Fruit fly (Drosophila melanogaster) whole organism, embryonic: ENCODE data around the gene spz3.

Experiments
- Abd-B ChIP-seq: fragments of 200-800 bp; sonication (Bioruptor generic); optimal IDR thresholded peaks from 2 replicates; lab custom pipeline; 2018; ENCODE audit warnings: missing biosample characterization, mild to moderate bottlenecking, missing genetic modification characterization, moderate library complexity
- CG10274 ChIP-seq: fragments of 200-800 bp; sonication (Bioruptor generic); optimal IDR thresholded peaks from 3 replicates; lab custom pipeline; 2017; ENCODE audit warnings: missing biosample characterization, mild to moderate bottlenecking, missing genetic modification characterization
- CG10565 ChIP-seq: fragments of 200-800 bp; sonication (Bioruptor generic); optimal IDR thresholded peaks from 3 replicates; lab custom pipeline; 2016; ENCODE audit warnings: missing biosample characterization, mild to moderate bottlenecking, missing genetic modification characterization
- CG14860 ChIP-seq: fragments of 200-800 bp; sonication (Bioruptor generic); IDR thresholded peaks from 3 replicates; pipeline ENCODE4 v1.3.6; 2022; ENCODE audit warnings: missing biosample characterization, missing genetic modification characterization; ENCODE audit not compliant: partially characterized antibody
- CG14965 ChIP-seq: fragments of 200-800 bp; sonication (Bioruptor generic); optimal IDR thresholded peaks from 2 replicates; lab custom pipeline; 2016; ENCODE audit warnings: missing biosample characterization, missing genetic modification characterization, borderline replicate concordance
- CG1529 ChIP-seq: fragments of 200-800 bp; sonication (Bioruptor generic); optimal IDR thresholded peaks from 3 replicates; lab custom pipeline; 2018; ENCODE audit warnings: missing biosample characterization, missing genetic modification characterization
- CG15696 ChIP-seq: fragments of 200-800 bp; sonication (Bioruptor generic); optimal IDR thresholded peaks from 2 replicates; lab custom pipeline; 2019; ENCODE audit warnings: missing biosample characterization, mild to moderate bottlenecking, missing genetic modification characterization, moderate library complexity
- CG17328 ChIP-seq: fragments of 200-800 bp; sonication (Bioruptor generic); IDR thresholded peaks from 2 replicates; pipeline ENCODE4 v1.3.6; 2022; ENCODE audit warnings: missing biosample characterization, missing genetic modification characterization
- CG2875 ChIP-seq: fragments of 200-800 bp; sonication (Bioruptor generic); optimal IDR thresholded peaks from 2 replicates; lab custom pipeline; 2017; ENCODE audit warnings: missing biosample characterization, mild to moderate bottlenecking, missing genetic modification characterization, missing genetic modification reagents
- CG33557 ChIP-seq: fragments of 200-800 bp; sonication (Bioruptor generic); optimal IDR thresholded peaks from 2 replicates; lab custom pipeline; 2019; ENCODE audit warnings: missing biosample characterization, mild to moderate bottlenecking, missing genetic modification characterization, moderate library complexity
- CG3407 ChIP-seq: fragments of 200-800 bp; sonication (Bioruptor generic); optimal IDR thresholded peaks from 2 replicates; lab custom pipeline; 2018; ENCODE audit warnings: missing biosample characterization, mild to moderate bottlenecking, missing genetic modification characterization
- CG34224 ChIP-seq: fragments of 200-800 bp; sonication (Bioruptor generic); IDR thresholded peaks from 3 replicates; pipeline ENCODE4 v1.3.6; 2022; ENCODE audit warnings: missing biosample characterization, missing genetic modification characterization; ENCODE audit not compliant: partially characterized antibody
- CG3847 ChIP-seq: fragments of 200-800 bp; sonication (Bioruptor generic); IDR thresholded peaks from 2 replicates; pipeline ENCODE4 v1.3.6; 2022; ENCODE audit warnings: missing biosample characterization, missing genetic modification characterization
- CG42726 ChIP-seq: fragments of 200-800 bp; sonication (Bioruptor generic); IDR thresholded peaks from 2 replicates; pipeline ENCODE4 v1.3.6; 2022; ENCODE audit warnings: missing biosample characterization, missing genetic modification characterization; ENCODE audit not compliant: partially characterized antibody
- CG4282 ChIP-seq: fragments of 200-800 bp; sonication (Bioruptor generic); optimal IDR thresholded peaks from 2 replicates; lab custom pipeline; 2016; ENCODE audit warnings: missing biosample characterization, missing genetic modification characterization
- CG4617 ChIP-seq: fragments of 200-800 bp; sonication (Bioruptor generic); optimal IDR thresholded peaks from 3 replicates; lab custom pipeline; 2016; ENCODE audit warnings: missing biosample characterization, missing genetic modification characterization, borderline replicate concordance
- CG7357 ChIP-seq: fragments of 200-800 bp; sonication (Bioruptor generic); IDR thresholded peaks from 3 replicates; pipeline ENCODE4 v1.3.6; 2022; ENCODE audit warnings: missing biosample characterization, missing genetic modification characterization
- CG7556 ChIP-seq: fragments of 200-800 bp; sonication (Bioruptor generic); optimal IDR thresholded peaks from 2 replicates; lab custom pipeline; 2017; ENCODE audit warnings: missing biosample characterization, mild to moderate bottlenecking, missing genetic modification characterization
- CG9609 ChIP-seq: fragments of 200-800 bp; sonication (Bioruptor generic); optimal IDR thresholded peaks from 3 replicates; lab custom pipeline; 2016; ENCODE audit warnings: missing biosample characterization, missing genetic modification characterization
- CG9797 ChIP-seq: fragments of 200-800 bp; sonication (Bioruptor generic); optimal IDR thresholded peaks from 3 replicates; lab custom pipeline; 2018; ENCODE audit warnings: missing biosample characterization, mild to moderate bottlenecking, missing genetic modification characterization
- CG9932 ChIP-seq: fragments of 200-800 bp; sonication (Bioruptor generic); IDR thresholded peaks from 2 replicates; pipeline ENCODE4 v1.3.6; 2022; ENCODE audit warnings: missing biosample characterization, missing genetic modification characterization
- GATAe ChIP-seq: fragments of 200-800 bp; sonication (Bioruptor generic); conservative IDR thresholded peaks from 2 replicates; pipeline ENCODE4 v1.3.6; 2022; ENCODE audit warnings: missing biosample characterization, missing genetic modification characterization
- Hand ChIP-seq: fragments of 200-800 bp; sonication (Bioruptor generic); optimal IDR thresholded peaks from 2 replicates; lab custom pipeline; 2017; ENCODE audit warnings: mild to moderate bottlenecking, missing biosample characterization, missing genetic modification reagents, missing genetic modification characterization
- HmgD ChIP-seq: fragments of 200-800 bp; sonication (Bioruptor generic); optimal IDR thresholded peaks from 3 replicates; lab custom pipeline; 2016; ENCODE audit warnings: missing biosample characterization, missing genetic modification characterization
- Lim3 ChIP-seq: fragments of 200-800 bp; sonication (Bioruptor generic); IDR thresholded peaks from 2 replicates; pipeline ENCODE4 v1.3.6; 2022; ENCODE audit warnings: missing biosample characterization, missing genetic modification characterization
- NC2α ChIP-seq: fragments of 200-800 bp; sonication (Bioruptor generic); optimal IDR thresholded peaks from 2 replicates; lab custom pipeline; 2016; ENCODE audit warnings: missing biosample characterization, missing genetic modification characterization
- NK7.1 ChIP-seq: fragments of 200-800 bp; sonication (Bioruptor generic); optimal IDR thresholded peaks from 3 replicates; lab custom pipeline; 2016; ENCODE audit warnings: missing biosample characterization, missing genetic modification characterization
- Oaz ChIP-seq: fragments of 200-800 bp; sonication (Bioruptor generic); IDR thresholded peaks from 2 replicates; pipeline ENCODE4 v1.3.6; 2022; ENCODE audit warnings: missing biosample characterization, missing genetic modification characterization
- Optix ChIP-seq: fragments of 200-800 bp; sonication (Bioruptor generic); IDR thresholded peaks from 3 replicates; pipeline ENCODE4 v1.3.6; 2022; ENCODE audit warnings: missing biosample characterization, missing genetic modification characterization
- Rfx ChIP-seq: fragments of 200-800 bp; sonication (Bioruptor generic); IDR thresholded peaks from 2 replicates; pipeline ENCODE4 v1.3.6; 2022; ENCODE audit warnings: missing biosample characterization, missing genetic modification characterization
- Scr ChIP-seq: fragments of 200-800 bp; sonication (Bioruptor generic); IDR thresholded peaks from 2 replicates; pipeline ENCODE4 v1.3.6; 2022; ENCODE audit warnings: missing biosample characterization, missing genetic modification characterization; ENCODE audit not compliant: partially characterized antibody
- Tbp ChIP-seq: fragments of >200 bp; optimal IDR thresholded peaks from 2 replicates; lab custom pipeline; 2018; ENCODE audit warnings: missing biosample characterization, missing genetic modification characterization
- Vsx1 ChIP-seq: fragments of 200-800 bp; sonication (Bioruptor generic); optimal IDR thresholded peaks from 2 replicates; lab custom pipeline; 2017; ENCODE audit warnings: missing biosample characterization, mild to moderate bottlenecking, missing genetic modification characterization, missing genetic modification reagents
- bbx ChIP-seq: fragments of 200-800 bp; sonication (Bioruptor generic); IDR thresholded peaks from 2 replicates; pipeline ENCODE4 v1.3.6; 2022; ENCODE audit warnings: missing biosample characterization, missing genetic modification characterization; ENCODE audit not compliant: partially characterized antibody
- crp ChIP-seq, 2 experiments: fragments of 200-800 bp; sonication (Bioruptor generic); optimal IDR thresholded peaks; 2 replicates in 1 of 2; 3 replicates in 1 of 2; lab custom pipeline; 2017; ENCODE audit warnings: missing biosample characterization in 2 of 2, missing genetic modification characterization in 2 of 2, mild to moderate bottlenecking in 1 of 2, moderate library complexity in 1 of 2
- dimm ChIP-seq: fragments of 200-800 bp; sonication (Bioruptor generic); IDR thresholded peaks from 2 replicates; pipeline ENCODE4 v1.3.6; 2022; ENCODE audit warnings: missing biosample characterization, missing genetic modification characterization
- fru ChIP-seq: fragments of >200 bp; optimal IDR thresholded peaks from 2 replicates; lab custom pipeline; 2017
- gt ChIP-seq: fragments of 200-800 bp; sonication (Bioruptor generic); IDR thresholded peaks from 2 replicates; pipeline ENCODE4 v1.3.6; 2022; ENCODE audit warnings: missing biosample characterization, missing genetic modification characterization
- insv ChIP-seq, 2 experiments: fragments of 200-800 bp; sonication (Bioruptor generic); optimal IDR thresholded peaks; 3 replicates each; lab custom pipeline; 2016 to 2018; ENCODE audit warnings: missing biosample characterization in 2 of 2, missing genetic modification characterization in 2 of 2
- kah ChIP-seq: fragments of 200-800 bp; sonication (Bioruptor generic); optimal IDR thresholded peaks from 2 replicates; lab custom pipeline; 2018; ENCODE audit warnings: missing biosample characterization, mild to moderate bottlenecking, missing genetic modification characterization
- klu ChIP-seq: fragments of 200-800 bp; sonication (Bioruptor generic); IDR thresholded peaks from 2 replicates; pipeline ENCODE4 v1.3.6; 2022; ENCODE audit warnings: missing biosample characterization, missing genetic modification characterization
- nerfin-2 ChIP-seq: fragments of 200-800 bp; sonication (Bioruptor generic); IDR thresholded peaks from 2 replicates; pipeline ENCODE4 v1.3.6; 2022; ENCODE audit warnings: missing biosample characterization, missing genetic modification characterization; ENCODE audit not compliant: partially characterized antibody
- org-1 ChIP-seq: fragments of 200-800 bp; sonication (Bioruptor generic); optimal IDR thresholded peaks from 2 replicates; lab custom pipeline; 2017; ENCODE audit warnings: missing biosample characterization, missing genetic modification characterization
- phol ChIP-seq: fragments of 200-800 bp; sonication (Bioruptor generic); optimal IDR thresholded peaks from 3 replicates; lab custom pipeline; 2018; ENCODE audit warnings: missing biosample characterization, mild to moderate bottlenecking, missing genetic modification characterization, moderate library complexity
- sens ChIP-seq: fragments of 200-800 bp; sonication (Bioruptor generic); peaks from one replicate; lab custom pipeline; 2016; ENCODE audit warnings: missing biosample characterization, missing genetic modification characterization
- tap ChIP-seq: fragments of 200-800 bp; optimal IDR thresholded peaks from 3 replicates; lab custom pipeline; 2019; ENCODE audit warnings: missing biosample characterization, mild to moderate bottlenecking, missing genetic modification characterization, moderate library complexity
- tgo ChIP-seq: fragments of 200-800 bp; sonication (Bioruptor generic); IDR thresholded peaks from 3 replicates; pipeline ENCODE4 v1.3.6; 2022; ENCODE audit warnings: missing biosample characterization, missing genetic modification characterization
- tin ChIP-seq: fragments of 200-800 bp; sonication (Bioruptor generic); optimal IDR thresholded peaks from 3 replicates; lab custom pipeline; 2016; ENCODE audit warnings: missing biosample characterization, missing genetic modification characterization
- ttk ChIP-seq: fragments of 200-800 bp; sonication (Bioruptor generic); IDR thresholded peaks from 2 replicates; pipeline ENCODE4 v2.1.2; 2022; ENCODE audit warnings: missing biosample characterization, missing genetic modification characterization
- unpg ChIP-seq: fragments of 200-800 bp; sonication (Bioruptor generic); optimal IDR thresholded peaks from 3 replicates; lab custom pipeline; 2018; ENCODE audit warnings: missing biosample characterization, mild to moderate bottlenecking, missing genetic modification characterization, moderate library complexity
- yki ChIP-seq: fragments of >200 bp; optimal IDR thresholded peaks from 3 replicates; lab custom pipeline; 2018
- zen ChIP-seq: fragments of 200-800 bp; sonication (Bioruptor generic); optimal IDR thresholded peaks from 3 replicates; lab custom pipeline; 2018; ENCODE audit warnings: missing biosample characterization, mild to moderate bottlenecking, missing genetic modification characterization, moderate library complexity

Gene spz3

DNA sequence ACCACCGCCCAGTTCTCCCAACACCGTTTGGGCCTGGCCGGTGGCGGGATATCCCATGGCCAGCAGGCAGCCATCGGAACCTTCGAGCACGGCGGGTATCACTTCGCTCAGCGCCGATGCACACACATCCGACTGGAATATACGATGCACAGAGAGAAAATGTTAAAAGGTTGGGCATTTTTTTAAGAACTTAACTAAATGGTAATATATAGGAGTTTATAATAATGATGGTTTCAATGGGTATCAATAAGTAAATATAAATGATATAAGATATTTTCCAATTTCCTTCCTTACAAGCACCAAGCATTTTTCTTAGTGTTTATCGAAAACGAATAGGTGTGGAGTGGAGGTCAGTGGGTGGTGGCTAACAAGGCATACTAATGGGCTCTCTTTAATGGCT, 27.7 kb downstream of the spz3 start (continued):
- TF ChIP-seq Optix (GFP tag; lab: Robert Waterston, UW) (0 out of 3 replicates have a peak, but pooled peaks have one; percentile 20), Rfx (GFP tag; lab: Robert Waterston, UW) (no peak), dimm (no peak), CG4282 (GFP tag; lab: Kevin White, UChicago) (no peak), Lim3 (no peak), sens (GFP tag; lab: Kevin White, UChicago) (peak; percentile 79), fru (lab: Kevin White, UChicago) (no peak), CG2875 (no peak), tgo (peak; percentile 50), Oaz (GFP tag; lab: Robert Waterston, UW) (no peak), CG3847 (GFP tag; lab: Robert Waterston, UW) (no peak), CG10565 (no peak), CG15696 (tag; lab: Kevin White, UChicago) (no peak), CG1529 (GFP tag; lab: Kevin White, UChicago) (no peak), tap (tag; lab: Kevin White, UChicago) (peak; percentile 26), CG7556 (peak; percentile 53), tin (GFP tag; lab: Kevin White, UChicago) (peak; percentile 7), crp (GFP tag; optimal IDR thresholded peaks at IDR 0.05; lab: Kevin White, UChicago) (no peak), GATAe (no peak), CG33557 (GFP tag; lab: Kevin White, UChicago) (no peak), phol (tag; lab: Kevin White, UChicago) (peak; percentile 51), unpg (GFP tag; lab: Kevin White, UChicago) (peak; percentile 39), NC2α (GFP tag; lab: Kevin White, UChicago) (no peak), Tbp (GFP tag; lab: Kevin White, UChicago) (no peak), ttk (GFP tag; lab: Robert Waterston, UW) (no peak), Abd-B (GFP tag; lab: Kevin White, UChicago) (peak; percentile 14), org-1 (GFP tag; lab: Kevin White, UChicago) (peak; percentile 12), gt (GFP tag; lab: Robert Waterston, UW) (no peak), HmgD (no peak), Hand (GFP tag; lab: Kevin White, UChicago) (no peak), kah (GFP tag; lab: Kevin White, UChicago) (no peak), CG9797 (no peak), yki (lab: Kevin White, UChicago) (no peak), CG10274 (no peak), Scr (GFP tag; lab: Robert Waterston, UW) (no peak), CG17328 (GFP tag; lab: Robert Waterston, UW) (peak; percentile 25; the same call in 1 of the 2 replicates), CG9609 (GFP tag; lab: Kevin White, UChicago) (no peak), nerfin-2 (no peak), klu (GFP tag; lab: Robert Waterston, UW) (no peak), CG4617 (GFP tag; lab: Kevin White, UChicago) (no peak), CG9932 (GFP tag; lab: Robert Waterston, UW) (no peak), CG7357 (GFP tag; lab: Robert Waterston, UW) (no peak), bbx (GFP tag; lab: Robert Waterston, UW) (no peak), CG34224 (GFP tag; lab: Robert Waterston, UW) (no peak), insv (GFP tag; optimal IDR thresholded peaks at IDR 0.05; lab: Kevin White, UChicago) (no peak), NK7.1 (GFP tag; lab: Kevin White, UChicago) (no peak), CG14965 (no peak), CG3407 (GFP tag; lab: Kevin White, UChicago) (no peak), CG42726 (GFP tag; lab: Robert Waterston, UW) (no peak), zen (tag; lab: Kevin White, UChicago) (peak; percentile 22), CG14860 (GFP tag; lab: Robert Waterston, UW) (no peak), Vsx1 (no peak)
